Fruit fly (Drosophila melanogaster) whole organism, adult: Measurements from ENCODE around the gene HUWE1.

ENCODE experiments used
- CG11617 ChIP-seq: fragments of 200-800 bp; sonication (Bioruptor generic); optimal IDR thresholded peaks from 2 replicates; lab custom pipeline; 2017; ENCODE audit warnings: mild to moderate bottlenecking, missing biosample characterization, missing genetic modification reagents, missing genetic modification characterization
- CG12768 ChIP-seq: fragments of 200-800 bp; sonication (Bioruptor generic); optimal IDR thresholded peaks from 2 replicates; lab custom pipeline; 2017; ENCODE audit warnings: missing biosample characterization, missing genetic modification characterization, mild to moderate bottlenecking, moderate library complexity, missing genetic modification reagents
- CG14711 ChIP-seq: fragments of 200-800 bp; sonication (Bioruptor generic); optimal IDR thresholded peaks from 2 replicates; lab custom pipeline; 2018; ENCODE audit warnings: missing biosample characterization, mild to moderate bottlenecking, missing genetic modification characterization, moderate library complexity
- CG1620 ChIP-seq: fragments of 200-800 bp; sonication (Bioruptor generic); optimal IDR thresholded peaks from 2 replicates; lab custom pipeline; 2016; ENCODE audit warnings: missing biosample characterization, missing genetic modification characterization
- CG33017 ChIP-seq: fragments of 200-800 bp; sonication (Bioruptor generic); optimal IDR thresholded peaks from 2 replicates; lab custom pipeline; 2018; ENCODE audit warnings: missing biosample characterization, mild to moderate bottlenecking, missing genetic modification characterization, moderate library complexity
- CG5204 ChIP-seq: fragments of 200-800 bp; sonication (Bioruptor generic); optimal IDR thresholded peaks from 2 replicates; lab custom pipeline; 2016; ENCODE audit warnings: missing biosample characterization, missing genetic modification characterization
- CG7045 ChIP-seq: fragments of 200-800 bp; sonication (Bioruptor generic); optimal IDR thresholded peaks from 2 replicates; lab custom pipeline; 2017; ENCODE audit warnings: missing biosample characterization, mild to moderate bottlenecking, missing genetic modification characterization
- CG7101 ChIP-seq: fragments of 200-800 bp; sonication (Bioruptor generic); optimal IDR thresholded peaks from 2 replicates; lab custom pipeline; 2018; ENCODE audit warnings: missing biosample characterization, mild to moderate bottlenecking, missing genetic modification characterization, moderate library complexity
- Clk ChIP-seq: fragments of 200-800 bp; sonication (Bioruptor generic); optimal IDR thresholded peaks from 2 replicates; lab custom pipeline; 2017; ENCODE audit warnings: missing biosample characterization, missing genetic modification characterization
- Crg-1 ChIP-seq: fragments of 200-800 bp; sonication (Bioruptor generic); optimal IDR thresholded peaks from 2 replicates; lab custom pipeline; 2016; ENCODE audit warnings: missing biosample characterization, missing genetic modification characterization
- Hr96 ChIP-seq: fragments of 200-800 bp; sonication (Bioruptor generic); optimal IDR thresholded peaks from 2 replicates; lab custom pipeline; 2016; ENCODE audit warnings: missing biosample characterization, missing genetic modification characterization
- Mnt ChIP-seq: fragments of 200-800 bp; sonication (Bioruptor generic); optimal IDR thresholded peaks from 2 replicates; lab custom pipeline; 2016; ENCODE audit warnings: missing biosample characterization, mild to moderate bottlenecking, missing genetic modification characterization
- bab1 ChIP-seq: fragments of 200-800 bp; sonication (Bioruptor generic); optimal IDR thresholded peaks from 3 replicates; lab custom pipeline; 2019; ENCODE audit warnings: missing biosample characterization, mild to moderate bottlenecking, missing genetic modification characterization, moderate library complexity
- cic ChIP-seq: fragments of 200-800 bp; sonication (Bioruptor generic); optimal IDR thresholded peaks from 2 replicates; lab custom pipeline; 2017; ENCODE audit warnings: missing biosample characterization, mild to moderate bottlenecking, missing genetic modification characterization, moderate library complexity
- cnc ChIP-seq, 2 experiments: fragments of >200 bp; optimal IDR thresholded peaks; 2 replicates each; lab custom pipeline; 2017
- kay ChIP-seq: fragments of 200-800 bp; sonication (Bioruptor generic); peaks from one replicate; lab custom pipeline; 2016; ENCODE audit warnings: missing biosample characterization, missing genetic modification characterization, borderline replicate concordance
- ovo ChIP-seq: fragments of 200-800 bp; sonication (Bioruptor generic); optimal IDR thresholded peaks from 2 replicates; lab custom pipeline; 2016; ENCODE audit warnings: missing biosample characterization, missing genetic modification characterization
- pad ChIP-seq: fragments of 200-800 bp; sonication (Bioruptor generic); optimal IDR thresholded peaks from 3 replicates; lab custom pipeline; 2017; ENCODE audit warnings: missing biosample characterization, missing genetic modification characterization, mild to moderate bottlenecking, moderate library complexity, missing genetic modification reagents
- tj ChIP-seq: fragments of 200-800 bp; sonication (Bioruptor generic); optimal IDR thresholded peaks from 3 replicates; lab custom pipeline; 2017; ENCODE audit warnings: missing biosample characterization, mild to moderate bottlenecking, missing genetic modification characterization, moderate library complexity
- toe ChIP-seq: fragments of 200-800 bp; sonication (Bioruptor generic); optimal IDR thresholded peaks from 2 replicates; lab custom pipeline; 2016; ENCODE audit warnings: missing biosample characterization, missing genetic modification characterization

The HUWE1 gene

DNA sequence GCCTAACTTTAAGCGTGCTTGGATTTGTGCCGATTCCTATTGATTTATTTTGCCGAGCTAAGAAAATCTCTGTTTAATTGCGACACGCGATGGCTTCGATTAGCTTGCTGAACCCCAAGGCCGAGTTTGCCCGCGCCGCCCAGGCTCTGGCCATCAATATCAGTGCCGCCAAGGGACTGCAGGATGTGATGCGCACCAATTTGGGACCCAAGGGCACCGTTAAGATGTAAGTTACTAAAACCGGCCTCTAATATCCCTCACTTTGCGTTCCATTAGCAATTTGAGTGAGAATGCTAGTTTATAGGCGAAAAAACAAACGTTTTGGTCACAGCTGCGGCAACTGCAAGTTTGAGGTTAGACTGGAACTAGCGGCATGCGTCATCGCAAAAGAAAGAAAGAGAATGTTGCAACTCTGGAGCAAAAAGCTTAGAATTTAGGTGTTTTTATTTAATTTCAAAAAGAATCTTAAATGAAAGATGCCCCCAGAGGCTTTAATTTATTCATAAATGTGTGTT is 34.3 kb downstream of the HUWE1 start:
- TF ChIP-seq Clk (no peak), Hr96 (GFP tag; lab: Kevin White, UChicago) (no peak), CG5204 (GFP tag; lab: Kevin White, UChicago) (no peak), tj (GFP tag; lab: Kevin White, UChicago) (no peak), CG11617 (GFP tag; lab: Kevin White, UChicago) (no peak), Mnt (GFP tag; lab: Kevin White, UChicago) (peak; percentile 4), kay (peak; percentile 88), CG7045 (GFP tag; lab: Kevin White, UChicago) (no peak), CG33017 (tag; lab: Kevin White, UChicago) (no peak), CG12768 (GFP tag; lab: Kevin White, UChicago) (no peak), CG7101 (no peak), CG1620 (no peak), cnc (optimal IDR thresholded peaks at IDR 0.05; lab: Kevin White, UChicago) (no peak), CG14711 (tag; lab: Kevin White, UChicago) (no peak), cic (no peak), pad (GFP tag; lab: Kevin White, UChicago) (no peak)

DNA sequence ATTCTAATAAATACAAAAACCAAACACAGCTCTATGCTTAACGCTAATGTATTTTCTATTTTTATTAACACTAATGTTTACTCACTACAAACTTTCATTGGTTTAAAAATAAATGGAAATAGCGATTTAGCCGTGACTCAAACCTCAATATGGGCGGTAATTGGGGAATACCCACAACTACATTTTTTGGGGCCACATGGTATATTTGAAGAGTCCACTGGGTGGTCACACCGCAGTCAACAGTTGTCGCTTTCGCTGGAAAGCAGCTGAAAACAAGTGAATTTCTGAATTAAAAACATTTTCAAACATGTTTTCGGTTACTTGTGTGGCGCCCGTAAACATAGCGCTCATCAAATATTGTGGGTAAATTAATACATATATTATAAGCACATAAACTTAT is 36.5 kb downstream of the HUWE1 start, which contains the start of gene Mvd:
TSS of gene Mvd (plus strand) at position 222 of the 400 bp plus-strand sequence.
- peak; percentile 2 for TF ChIP-seq ovo (GFP tag; lab: Kevin White, UChicago)
- no peak for TF ChIP-seq Crg-1 (GFP tag; lab: Kevin White, UChicago)
- TF ChIP-seq Mnt (GFP tag; lab: Kevin White, UChicago): peak; percentile 85
- TF ChIP-seq CG1620: peak; percentile 37
- TF ChIP-seq kay: peak; percentile 93
- peak; percentile 4 for TF ChIP-seq CG7101
- peak; percentile 68 for TF ChIP-seq bab1 (GFP tag; lab: Kevin White, UChicago)
- no peak for TF ChIP-seq cnc (optimal IDR thresholded peaks at IDR 0.05; lab: Kevin White, UChicago)

- TF ChIP-seq tj (GFP tag; lab: Kevin White, UChicago) (no peak), cnc (optimal IDR thresholded peaks at IDR 0.05; lab: Kevin White, UChicago) (no peak), CG7101 (no peak)
Measured at dm6 chrX:15756018-15756417, 43.6 kb downstream of the HUWE1 start, which contains the start of gene CG8260. Gene CG8260, plus strand, starts transcription at chrX:15756318.

DNA sequence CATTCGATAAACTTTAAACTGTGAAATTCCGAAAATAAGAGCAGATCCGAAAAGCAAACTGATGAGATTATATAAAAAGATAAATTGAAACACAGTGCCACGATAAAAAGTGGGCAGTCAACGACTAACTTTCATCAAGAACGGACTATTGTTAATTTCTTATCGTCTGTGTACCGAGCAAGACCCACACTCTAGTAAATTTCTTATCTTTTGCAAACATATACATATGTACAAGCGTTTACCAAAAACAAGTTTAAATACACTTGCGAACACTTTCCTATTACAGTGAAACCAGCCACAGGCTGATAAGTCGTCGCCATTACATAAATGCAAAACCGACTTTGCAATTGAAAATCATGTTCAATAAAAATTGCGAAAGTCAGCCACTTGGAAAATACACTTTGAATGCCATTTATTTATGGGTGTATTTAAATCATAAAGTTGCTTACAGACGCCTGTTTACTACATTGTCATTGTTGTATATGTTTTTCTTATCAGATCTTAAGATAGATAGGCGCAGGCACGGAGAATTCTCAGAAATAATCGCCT is 46.3 kb downstream of the HUWE1 start:
- TF ChIP-seq CG7101 (peak; percentile 32), kay (peak; percentile 47), Clk (no peak), cic (peak; percentile 26), CG12768 (GFP tag; lab: Kevin White, UChicago) (no peak), Hr96 (GFP tag; lab: Kevin White, UChicago) (no peak), Crg-1 (GFP tag; lab: Kevin White, UChicago) (peak; percentile 5), bab1 (GFP tag; lab: Kevin White, UChicago) (no peak), CG7045 (GFP tag; lab: Kevin White, UChicago) (no peak), Mnt (GFP tag; lab: Kevin White, UChicago) (peak; percentile 22), tj (GFP tag; lab: Kevin White, UChicago) (no peak)

dm6 chrX:15759752-15760446 is 47.5 kb downstream of the HUWE1 start:
- TF ChIP-seq ovo (GFP tag; lab: Kevin White, UChicago) (no peak), tj (GFP tag; lab: Kevin White, UChicago) (peak; percentile 27)

DNA sequence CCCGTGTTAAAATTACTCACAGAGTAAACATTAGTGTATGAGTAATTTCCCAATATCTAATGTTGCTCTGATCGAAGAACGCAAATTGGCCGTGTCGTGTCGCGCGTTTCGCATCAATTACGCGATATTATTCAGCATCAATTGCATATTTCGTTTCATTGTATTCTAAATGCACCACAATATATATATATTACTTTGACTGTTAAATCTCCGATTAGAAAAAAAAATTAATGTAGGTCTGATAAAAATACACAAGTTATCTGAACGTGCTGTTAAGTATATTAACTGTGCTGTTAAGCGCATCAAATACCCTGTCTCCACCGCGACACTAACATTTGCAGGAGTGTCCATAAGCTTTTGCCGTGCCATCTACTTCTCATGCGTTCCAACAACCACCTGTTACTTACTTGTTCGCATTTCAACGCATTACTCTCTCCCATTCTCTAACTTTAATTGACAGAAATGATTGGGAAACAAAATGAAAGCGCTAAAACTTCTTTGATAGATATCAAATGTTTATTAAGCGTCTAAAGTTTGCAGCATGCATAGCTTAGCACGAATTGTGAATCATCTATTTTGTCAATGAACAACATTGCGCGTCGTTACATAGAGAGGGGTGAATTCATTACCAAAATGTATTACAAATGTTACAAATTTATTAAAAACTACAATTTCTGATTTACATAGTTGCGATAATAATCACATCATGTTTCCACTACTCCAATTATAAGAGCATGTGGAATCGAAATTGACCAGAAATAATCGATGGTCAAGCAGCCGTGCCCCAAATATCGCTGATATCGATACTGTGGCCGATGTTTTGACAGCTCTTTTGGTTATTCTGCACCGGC is 48.2 kb downstream of the HUWE1 start, which contains the start of the genes Graf and mRpL3:
TSS of gene Graf (minus strand) at position 287 of the 851 bp plus-strand sequence.
TSS of gene mRpL3 (plus strand) at position 802 of the 851 bp plus-strand sequence.
- TF ChIP-seq ovo (GFP tag; lab: Kevin White, UChicago) (no peak), CG12768 (GFP tag; lab: Kevin White, UChicago) (no peak), Crg-1 (GFP tag; lab: Kevin White, UChicago) (no peak), cnc (optimal IDR thresholded peaks at IDR 0.05; lab: Kevin White, UChicago) (no peak), Hr96 (GFP tag; lab: Kevin White, UChicago) (no peak), bab1 (GFP tag; lab: Kevin White, UChicago) (peak; percentile 6), CG11617 (GFP tag; lab: Kevin White, UChicago) (no peak), Clk (no peak), Mnt (GFP tag; lab: Kevin White, UChicago) (no peak), CG7101 (no peak), pad (GFP tag; lab: Kevin White, UChicago) (peak; percentile 3), CG14711 (tag; lab: Kevin White, UChicago) (no peak), CG1620 (no peak), CG7045 (GFP tag; lab: Kevin White, UChicago) (no peak), cic (no peak), toe (GFP tag; lab: Kevin White, UChicago) (no peak), CG5204 (GFP tag; lab: Kevin White, UChicago) (no peak), kay (peak; percentile 97), CG33017 (tag; lab: Kevin White, UChicago) (no peak), tj (GFP tag; lab: Kevin White, UChicago) (no peak)
